Worm (Caenorhabditis elegans): Measurements from ENCODE around the gene cyp-23A1.

DNA sequence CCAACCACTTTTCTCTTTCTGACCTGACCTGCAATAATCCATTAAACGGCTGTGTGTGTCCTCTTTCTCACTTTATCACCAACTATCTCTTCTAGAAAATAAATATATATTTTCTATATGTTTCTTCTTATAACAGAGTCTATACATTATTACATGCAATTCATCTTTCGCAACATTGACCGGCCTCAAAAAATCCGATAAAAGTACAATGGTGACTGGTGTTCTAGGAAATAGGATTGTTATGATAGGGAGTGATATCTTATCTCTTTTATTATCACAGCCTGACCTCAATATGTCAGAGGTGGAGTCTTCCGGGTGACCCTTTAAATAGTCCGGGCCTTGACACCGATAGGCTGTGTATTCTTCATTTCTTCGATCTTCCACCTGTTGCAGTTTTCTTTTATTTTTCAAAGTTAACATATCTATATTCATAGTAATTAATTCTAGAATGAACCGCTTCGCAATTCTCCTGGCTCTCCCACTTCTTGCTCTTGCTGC lies 50.5 kb downstream of the cyp-23A1 start, which contains the start of gene dao-2:
- TF ChIP-seq him-1 (tag; optimal IDR thresholded peaks at IDR 0.05) = no peak
- no peak for TF ChIP-seq dao-5 (tag; optimal IDR thresholded peaks at IDR 0.05)
